Worm (Caenorhabditis elegans) whole organism, L3 larva: ENCODE results near the gene srx-44.

Experiments
- R02D3.7 ChIP-seq: fragments of 150-350 bp; optimal IDR thresholded peaks from 2 replicates; lab custom pipeline; 2014; ENCODE audit warnings: missing biosample characterization, missing genetic modification characterization
- ZK546.5 ChIP-seq: sonication (generic microtip); optimal IDR thresholded peaks from 2 replicates; lab custom pipeline; 2017; ENCODE audit warnings: missing biosample characterization, missing genetic modification characterization
- aly-2 ChIP-seq: fragments of 150-350 bp; optimal IDR thresholded peaks from 2 replicates; lab custom pipeline; 2014; ENCODE audit warnings: missing biosample characterization, missing genetic modification characterization
- ceh-16 ChIP-seq: sonication (generic microtip); optimal IDR thresholded peaks from 2 replicates; lab custom pipeline; 2017; ENCODE audit warnings: missing biosample characterization, missing genetic modification characterization
- ceh-28 ChIP-seq: fragments of 150-350 bp; optimal IDR thresholded peaks from 2 replicates; lab custom pipeline; 2014; ENCODE audit warnings: missing biosample characterization, missing genetic modification reagents, missing genetic modification characterization
- ceh-82 ChIP-seq: fragments of 150-350 bp; optimal IDR thresholded peaks from 2 replicates; lab custom pipeline; 2014; ENCODE audit warnings: missing biosample characterization, missing genetic modification characterization
- daf-12 ChIP-seq: fragments of 150-350 bp; optimal IDR thresholded peaks from 2 replicates; lab custom pipeline; 2014; ENCODE audit warnings: missing biosample characterization, missing genetic modification reagents, missing genetic modification characterization
- egl-5 ChIP-seq: fragments of 150-350 bp; optimal IDR thresholded peaks from 2 replicates; lab custom pipeline; 2017; ENCODE audit warnings: missing biosample characterization, missing genetic modification reagents, missing genetic modification characterization, inconsistent platforms
- elt-1 ChIP-seq: fragments of 150-350 bp; optimal IDR thresholded peaks from 2 replicates; lab custom pipeline; 2014; ENCODE audit warnings: missing biosample characterization, missing genetic modification characterization
- elt-2 ChIP-seq: sonication (generic microtip); optimal IDR thresholded peaks from 2 replicates; lab custom pipeline; 2016; ENCODE audit warnings: missing genetic modification reagents, mild to moderate bottlenecking, missing genetic modification characterization, missing compliant biosample characterization
- elt-3 ChIP-seq, 3 experiments: fragments of 150-350 bp in 1 of 3; sonication (generic microtip) in 2 of 3; optimal IDR thresholded peaks; 2 replicates in 2 of 3; 4 replicates in 1 of 3; lab custom pipeline; 2014 to 2017; ENCODE audit warnings: missing biosample characterization in 3 of 3, missing genetic modification characterization in 3 of 3
- eor-1 ChIP-seq, 2 experiments: fragments of 150-350 bp; optimal IDR thresholded peaks; 2 replicates each; lab custom pipeline; 2014 to 2018; ENCODE audit warnings: missing biosample characterization in 2 of 2, missing genetic modification characterization in 2 of 2
- fkh-10 ChIP-seq: sonication (generic microtip); optimal IDR thresholded peaks from 2 replicates; lab custom pipeline; 2017; ENCODE audit warnings: missing biosample characterization, missing genetic modification reagents, missing genetic modification characterization
- fos-1 ChIP-seq: fragments of 150-350 bp; optimal IDR thresholded peaks from 2 replicates; lab custom pipeline; 2014; ENCODE audit warnings: missing biosample characterization, missing genetic modification characterization
- hmg-11 ChIP-seq: sonication (generic microtip); optimal IDR thresholded peaks from 2 replicates; lab custom pipeline; 2016; ENCODE audit warnings: missing genetic modification characterization, missing compliant biosample characterization
- lin-15B ChIP-seq: fragments of 150-350 bp; optimal IDR thresholded peaks from 2 replicates; lab custom pipeline; 2014; ENCODE audit warnings: missing biosample characterization, missing genetic modification characterization
- lsy-12 ChIP-seq: sonication (generic microtip); optimal IDR thresholded peaks from 2 replicates; lab custom pipeline; 2016; ENCODE audit warnings: mild to moderate bottlenecking, missing genetic modification characterization, missing compliant biosample characterization
- mml-1 ChIP-seq: fragments of 150-350 bp; sonication (generic microtip); optimal IDR thresholded peaks from 3 replicates; lab custom pipeline; 2014; ENCODE audit warnings: missing biosample characterization, missing genetic modification characterization
- nfya-1 ChIP-seq: sonication (generic microtip); optimal IDR thresholded peaks from 2 replicates; lab custom pipeline; 2017; ENCODE audit warnings: missing genetic modification characterization, mild to moderate bottlenecking, missing compliant biosample characterization, antibody characterized with exemption, moderate library complexity; ENCODE audit not compliant: insufficient read depth
- nhr-11 ChIP-seq: fragments of 150-350 bp; optimal IDR thresholded peaks from 2 replicates; lab custom pipeline; 2014; ENCODE audit warnings: missing biosample characterization, missing genetic modification characterization
- nhr-12 ChIP-seq: fragments of 150-350 bp; optimal IDR thresholded peaks from 2 replicates; lab custom pipeline; 2014; ENCODE audit warnings: missing biosample characterization, missing genetic modification characterization
- nhr-23 ChIP-seq: fragments of 150-350 bp; optimal IDR thresholded peaks from 2 replicates; lab custom pipeline; 2014; ENCODE audit warnings: missing biosample characterization, missing genetic modification reagents, missing genetic modification characterization
- nhr-25 ChIP-seq: sonication (generic microtip); optimal IDR thresholded peaks from 2 replicates; lab custom pipeline; 2017; ENCODE audit warnings: missing biosample characterization, missing genetic modification characterization
- nhr-43 ChIP-seq: sonication (generic microtip); optimal IDR thresholded peaks from 2 replicates; lab custom pipeline; 2016; ENCODE audit warnings: mild to moderate bottlenecking, missing genetic modification characterization, missing compliant biosample characterization; ENCODE audit not compliant: poor library complexity, severe bottlenecking
- nhr-67 ChIP-seq: fragments of 150-350 bp; optimal IDR thresholded peaks from 2 replicates; lab custom pipeline; 2014; ENCODE audit warnings: missing biosample characterization, missing genetic modification characterization
- nhr-76 ChIP-seq: fragments of 150-350 bp; sonication (generic microtip); optimal IDR thresholded peaks from 5 replicates; lab custom pipeline; 2014; ENCODE audit warnings: missing biosample characterization, missing genetic modification characterization
- nhr-77 ChIP-seq: fragments of 150-350 bp; optimal IDR thresholded peaks from 2 replicates; lab custom pipeline; 2014; ENCODE audit warnings: missing biosample characterization, missing genetic modification characterization
- pha-4 ChIP-seq: fragments of 150-350 bp; optimal IDR thresholded peaks from 2 replicates; lab custom pipeline; 2014; ENCODE audit warnings: missing biosample characterization, missing genetic modification reagents, missing genetic modification characterization
- pqm-1 ChIP-seq: fragments of 150-350 bp; optimal IDR thresholded peaks from 2 replicates; lab custom pipeline; 2017; ENCODE audit warnings: missing biosample characterization, missing genetic modification characterization, inconsistent platforms
- snpc-4 ChIP-seq: fragments of 150-350 bp; optimal IDR thresholded peaks from 2 replicates; lab custom pipeline; 2014; ENCODE audit warnings: missing biosample characterization, missing genetic modification characterization
- tbx-2 ChIP-seq: sonication (generic microtip); optimal IDR thresholded peaks from 2 replicates; lab custom pipeline; 2016; ENCODE audit warnings: mild to moderate bottlenecking, missing genetic modification characterization, missing compliant biosample characterization
- unc-39 ChIP-seq: sonication (generic microtip); optimal IDR thresholded peaks from 4 replicates; lab custom pipeline; 2017; ENCODE audit warnings: missing biosample characterization, missing genetic modification characterization
- unc-62 ChIP-seq: fragments of 150-350 bp; sonication (generic microtip); optimal IDR thresholded peaks from 4 replicates; lab custom pipeline; 2014; ENCODE audit warnings: missing biosample characterization, missing genetic modification reagents, missing genetic modification characterization
- ztf-4 ChIP-seq: fragments of 150-350 bp; optimal IDR thresholded peaks from 2 replicates; lab custom pipeline; 2014; ENCODE audit warnings: missing biosample characterization, missing genetic modification characterization

srx-44 gene

ce11 chrV:16036166-16036565 is 16.0 kb downstream of the srx-44 start, which contains the start of gene T10C6.10:
TSS of gene T10C6.10 (plus strand) at chrV:16036413.
- TF ChIP-seq unc-39 (tag; lab: Kevin White, UChicago) (no peak), nhr-12 (no peak), nhr-25 (no peak), nfya-1 (tag; lab: Kevin White, UChicago) (no peak), tbx-2 (tag; lab: Kevin White, UChicago) (no peak), ztf-4 (tag; lab: Kevin White, UChicago) (no peak), R02D3.7 (tag; lab: Kevin White, UChicago) (no peak), unc-62 (GFP tag; lab: Kevin White, UChicago) (no peak), elt-3 (tag; optimal IDR thresholded peaks at IDR 0.05; lab: Kevin White, UChicago) (no peak)
- TF ChIP-seq, all 47 proteins: peak for 0

ce11 chrV:16040140-16040827 is 20.1 kb downstream of the srx-44 start, which contains the start of the genes his-4 and his-3:
TSS of gene his-4 (minus strand) at chrV:16040515.
TSS of gene his-3 (plus strand) at chrV:16040808.
- peak; percentile 30 for TF ChIP-seq nhr-23
- TF ChIP-seq pqm-1 (tag; lab: Kevin White, UChicago): peak; percentile 41
- peak; percentile 93 for TF ChIP-seq nhr-25
- TF ChIP-seq pha-4 (tag; lab: Kevin White, UChicago): peak; percentile 68
- peak; percentile 11 for TF ChIP-seq elt-1
- peak; percentile 60 for TF ChIP-seq elt-2 (tag; lab: Kevin White, UChicago)
- TF ChIP-seq snpc-4 (tag; lab: Kevin White, UChicago): peak; percentile 28

ce11 chrV:16041412-16041811 is 21.3 kb downstream of the srx-44 start:
- no peak for TF ChIP-seq mml-1
- no peak for TF ChIP-seq ceh-28 (tag; lab: Kevin White, UChicago)
- no peak for TF ChIP-seq ZK546.5 (tag; lab: Kevin White, UChicago)
- TF ChIP-seq nhr-67 (tag; lab: Kevin White, UChicago): no peak
- no peak for TF ChIP-seq ceh-82 (tag; lab: Kevin White, UChicago)
- no peak for TF ChIP-seq eor-1 (tag; optimal IDR thresholded peaks at IDR 0.05; lab: Kevin White, UChicago)
- no peak for TF ChIP-seq daf-12 (tag; lab: Kevin White, UChicago)
- no peak for TF ChIP-seq elt-2 (tag; lab: Kevin White, UChicago)
- no peak for TF ChIP-seq nhr-25
- no peak for TF ChIP-seq nhr-77 (tag; lab: Kevin White, UChicago)
- no peak for TF ChIP-seq lsy-12 (tag; lab: Kevin White, UChicago)
- no peak for TF ChIP-seq nhr-11 (tag; lab: Kevin White, UChicago)
- TF ChIP-seq egl-5 (tag; lab: Kevin White, UChicago): no peak
- TF ChIP-seq elt-1: no peak
- no peak for TF ChIP-seq unc-39 (tag; lab: Kevin White, UChicago)
- TF ChIP-seq nhr-12: no peak
- no peak for TF ChIP-seq nfya-1 (tag; lab: Kevin White, UChicago)
- TF ChIP-seq nhr-43 (tag; lab: Kevin White, UChicago): no peak
- no peak for TF ChIP-seq snpc-4 (tag; lab: Kevin White, UChicago)

- TF ChIP-seq nhr-25: peak; percentile 34
Observed at ce11 chrV:16041925-16042742, 22.0 kb downstream of the srx-44 start, which contains the start of the genes his-2 and his-1. TSS of gene his-2 (minus strand) at chrV:16042283. TSS of gene his-1 (plus strand) at chrV:16042520.

ce11 chrV:16042743-16043014 is 22.5 kb downstream of the srx-44 start:
- no peak for TF ChIP-seq nhr-76
- TF ChIP-seq nfya-1 (tag; lab: Kevin White, UChicago): no peak
- TF ChIP-seq fos-1 (tag; lab: Kevin White, UChicago): no peak
- TF ChIP-seq lin-15B: no peak
- no peak for TF ChIP-seq fkh-10 (GFP tag; lab: Kevin White, UChicago)
- TF ChIP-seq nhr-23: no peak
- no peak for TF ChIP-seq nhr-12
- no peak for TF ChIP-seq ZK546.5 (tag; lab: Kevin White, UChicago)
- no peak for TF ChIP-seq lsy-12 (tag; lab: Kevin White, UChicago)
- no peak for TF ChIP-seq hmg-11
- no peak for TF ChIP-seq aly-2
- no peak for TF ChIP-seq ceh-16 (tag; lab: Kevin White, UChicago)
- no peak for TF ChIP-seq elt-1
